Worm (Caenorhabditis elegans) whole organism, dauer: ENCODE data around the gene srg-41.

Experiments used
- unc-62 ChIP-seq: sonication (generic microtip); optimal IDR thresholded peaks from 2 replicates; lab custom pipeline; 2017; ENCODE audit warnings: missing biosample characterization, missing genetic modification reagents, missing genetic modification characterization

The srg-41 gene

ce11 chrV:11172667-11173066 is 11.0 kb upstream of the srg-41 start:
- no peak for TF ChIP-seq unc-62 (GFP tag; lab: Kevin White, UChicago)

- no peak for TF ChIP-seq unc-62 (GFP tag; lab: Kevin White, UChicago)
Observed at ce11 chrV:11171906-11172305, 10.2 kb upstream of the srg-41 start, which contains the start of gene T19C4.5. Gene T19C4.5 (plus strand): TSS chrV:11172213.

- no peak for TF ChIP-seq unc-62 (GFP tag; lab: Kevin White, UChicago)
Observed at ce11 chrV:11170564-11171329, 9.1 kb upstream of the srg-41 start.

- TF ChIP-seq unc-62 (GFP tag; lab: Kevin White, UChicago): no peak
Observed at ce11 chrV:11167745-11168144, 6.1 kb upstream of the srg-41 start.

ce11 chrV:11164475-11164874 is 2.8 kb upstream of the srg-41 start, which contains the start of gene srg-40:
Gene srg-40 (minus strand): TSS chrV:11164575.
- TF ChIP-seq unc-62 (GFP tag; lab: Kevin White, UChicago): no peak

- no peak for TF ChIP-seq unc-62 (GFP tag; lab: Kevin White, UChicago)
Observed at ce11 chrV:11157947-11158346, 3.7 kb downstream of the srg-41 start, which contains the start of gene srg-42. Gene srg-42 (minus strand): TSS chrV:11158047.

- TF ChIP-seq unc-62 (GFP tag; lab: Kevin White, UChicago): no peak
Observed at ce11 chrV:11156589-11156988, 5.1 kb downstream of the srg-41 start.

ce11 chrV:11155553-11155952 is 6.1 kb downstream of the srg-41 start, which contains the start of gene srg-38:
Gene srg-38 (minus strand): TSS chrV:11155653.
- no peak for TF ChIP-seq unc-62 (GFP tag; lab: Kevin White, UChicago)

ce11 chrV:11152333-11152732 is 9.4 kb downstream of the srg-41 start, which contains the start of gene srg-39:
Gene srg-39 (minus strand): TSS chrV:11152433.
- TF ChIP-seq unc-62 (GFP tag; lab: Kevin White, UChicago): no peak

- TF ChIP-seq unc-62 (GFP tag; lab: Kevin White, UChicago): no peak
Observed at ce11 chrV:11149405-11149804, 12.3 kb downstream of the srg-41 start, which contains the start of gene T19C4.1. Gene T19C4.1 (plus strand): TSS chrV:11149705.

ce11 chrV:11148971-11149370 is 12.7 kb downstream of the srg-41 start:
- no peak for TF ChIP-seq unc-62 (GFP tag; lab: Kevin White, UChicago)

ce11 chrV:11147780-11148144 is 13.9 kb downstream of the srg-41 start:
- no peak for TF ChIP-seq unc-62 (GFP tag; lab: Kevin White, UChicago)

ce11 chrV:11146958-11147779 is 14.5 kb downstream of the srg-41 start, which contains the start of the genes T19C4.24 and nlp-33:
Gene T19C4.24 (minus strand): TSS chrV:11147008.
Gene nlp-33 (plus strand): TSS chrV:11147346.
- no peak for TF ChIP-seq unc-62 (GFP tag; lab: Kevin White, UChicago)

ce11 chrV:11144694-11145093 is 17.0 kb downstream of the srg-41 start, which contains the start of gene C06H2.7:
Gene C06H2.7 (minus strand): TSS chrV:11144794.
- no peak for TF ChIP-seq unc-62 (GFP tag; lab: Kevin White, UChicago)

- TF ChIP-seq unc-62 (GFP tag; lab: Kevin White, UChicago): no peak
Observed at ce11 chrV:11141179-11141578, 20.5 kb downstream of the srg-41 start, which contains the start of gene folt-1. Gene folt-1 (plus strand): TSS chrV:11141479.

ce11 chrV:11140326-11140725 is 21.4 kb downstream of the srg-41 start:
- TF ChIP-seq unc-62 (GFP tag; lab: Kevin White, UChicago): no peak
